Fruit fly (Drosophila melanogaster): ENCODE measurements around the gene Trf4-2.

dm6 chr3R:24968888-24969287, 43.9 kb downstream of the Trf4-2 start:
- TF ChIP-seq CG8478 (optimal IDR thresholded peaks at IDR 0.05): no peak
- no peak for TF ChIP-seq pan (optimal IDR thresholded peaks at IDR 0.05)
- no peak for TF ChIP-seq usp (GFP tag; optimal IDR thresholded peaks at IDR 0.05)
- TF ChIP-seq EcR (GFP tag; optimal IDR thresholded peaks at IDR 0.05): no peak
- TF ChIP-seq psq (optimal IDR thresholded peaks at IDR 0.05): no peak
- no peak for TF ChIP-seq Dll (optimal IDR thresholded peaks at IDR 0.05)

All from whole organism.